1 fruit fly cellular context compared by ENCODE assay signal in the genomic region with DNA sequence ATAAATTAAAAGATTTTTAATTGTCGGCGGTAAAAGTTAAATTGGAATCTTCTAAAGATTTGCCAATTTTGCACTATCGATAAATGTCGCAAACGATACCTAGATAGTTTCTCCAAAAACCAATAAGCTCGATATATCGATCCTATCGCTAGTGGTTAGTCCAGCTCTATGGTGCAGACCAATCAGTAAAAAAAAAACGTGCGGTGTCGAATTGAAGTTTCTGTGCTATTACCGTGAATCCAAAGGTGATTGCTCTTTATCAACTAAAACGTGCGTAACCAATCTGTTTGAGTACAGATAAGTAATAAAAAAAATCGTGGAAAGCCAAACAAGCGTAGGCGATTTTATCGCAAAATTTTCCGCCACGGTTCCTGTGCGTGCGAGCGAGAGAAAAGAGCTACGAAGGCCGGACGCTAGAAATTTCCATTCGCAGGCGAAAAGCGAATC.
TF ChIP-seq lines count a peak whose summit lies in the region.

Hsp110 (plus strand) TSS at position 153 of the 447 bp plus-strand sequence.

TF ChIP-seq in whole organism, embryonic, 481 proteins besides CTCF, POLR2A, EP300 and RAD21 (continued from another document and continues in another):
- TF ChIP-seq CG31388 (GFP tag; optimal IDR thresholded peaks at IDR 0.05; lab: Kevin White, UChicago) = no peak
- TF ChIP-seq CG31441 (GFP tag; IDR thresholded peaks at IDR 0.05; lab: Robert Waterston, UW) = no peak
- TF ChIP-seq Rx (GFP tag; IDR thresholded peaks at IDR 0.05; lab: Robert Waterston, UW) = no peak
- TF ChIP-seq CG30403 (GFP tag; optimal IDR thresholded peaks at IDR 0.05; lab: Kevin White, UChicago) = peak; percentile 11
- peak; percentile 33 for TF ChIP-seq zfh2 (GFP tag; optimal IDR thresholded peaks at IDR 0.05; lab: Kevin White, UChicago)
- no peak for TF ChIP-seq CG18476 (GFP tag; optimal IDR thresholded peaks at IDR 0.05; lab: Kevin White, UChicago)
- TF ChIP-seq CG2129 (GFP tag; IDR thresholded peaks at IDR 0.05; lab: Robert Waterston, UW; ENCODE audit: partially characterized antibody) = peak; percentile 96
- TF ChIP-seq Gsc (GFP tag; IDR thresholded peaks at IDR 0.05; lab: Robert Waterston, UW) = no peak
- no peak for TF ChIP-seq p53 (GFP tag; optimal IDR thresholded peaks at IDR 0.05; lab: Kevin White, UChicago)
- TF ChIP-seq CG10565 (GFP tag; optimal IDR thresholded peaks at IDR 0.05; lab: Kevin White, UChicago) = no peak
- peak in 1 of 3 experiments; percentile 14 for TF ChIP-seq Stat92E (GFP tag; optimal IDR thresholded peaks at IDR 0.05; lab: Kevin White, UChicago)
- TF ChIP-seq ttk (GFP tag; IDR thresholded peaks at IDR 0.05; lab: Robert Waterston, UW) = no peak
- no peak for TF ChIP-seq CG8089 (GFP tag; optimal IDR thresholded peaks at IDR 0.05; lab: Kevin White, UChicago)
- peak; percentile 23 for TF ChIP-seq CrebB (tag; optimal IDR thresholded peaks at IDR 0.05; lab: Kevin White, UChicago)
- TF ChIP-seq rib (GFP tag; IDR thresholded peaks at IDR 0.05; lab: Robert Waterston, UW) = peak; percentile 81
- TF ChIP-seq CG2116 (GFP tag; optimal IDR thresholded peaks at IDR 0.05; lab: Kevin White, UChicago) = peak; percentile 90
- no peak for TF ChIP-seq CG17802 (tag; optimal IDR thresholded peaks at IDR 0.05; lab: Kevin White, UChicago)
- no peak for TF ChIP-seq ac (GFP tag; optimal IDR thresholded peaks at IDR 0.05; lab: Kevin White, UChicago)
- peak in 1 of 2 experiments; percentile 42 for TF ChIP-seq Pdp1 (GFP tag; optimal IDR thresholded peaks at IDR 0.05; lab: Kevin White, UChicago)
- no peak for TF ChIP-seq crc (GFP tag; optimal IDR thresholded peaks at IDR 0.05; lab: Kevin White, UChicago)
- no peak for TF ChIP-seq CG17612 (GFP tag; IDR thresholded peaks at IDR 0.05; lab: Robert Waterston, UW)
- peak; percentile 7 for TF ChIP-seq jumu (GFP tag; optimal IDR thresholded peaks at IDR 0.05; lab: Kevin White, UChicago)
- TF ChIP-seq hbn (GFP tag; IDR thresholded peaks at IDR 0.05; lab: Robert Waterston, UW; ENCODE audit: partially characterized antibody) = peak; percentile 98
- TF ChIP-seq CG15479 (GFP tag; optimal IDR thresholded peaks at IDR 0.05; lab: Kevin White, UChicago) = no peak
- no peak for TF ChIP-seq CG31224 (GFP tag; IDR thresholded peaks at IDR 0.05; lab: Robert Waterston, UW)
- peak; percentile 24; the same call in 1 of the 2 replicates for TF ChIP-seq Xrp1 (GFP tag; IDR thresholded peaks at IDR 0.05; lab: Robert Waterston, UW)
- no peak for TF ChIP-seq CG1602 (GFP tag; optimal IDR thresholded peaks at IDR 0.05; lab: Kevin White, UChicago)
- TF ChIP-seq Nf-YC (tag; optimal IDR thresholded peaks at IDR 0.05; lab: Kevin White, UChicago) = peak; percentile 32
- TF ChIP-seq maf-S (GFP tag; optimal IDR thresholded peaks at IDR 0.05; lab: Kevin White, UChicago) = no peak
- peak; percentile 66 for TF ChIP-seq onecut (GFP tag; IDR thresholded peaks at IDR 0.05; lab: Robert Waterston, UW)
- no peak for TF ChIP-seq C15 (GFP tag; IDR thresholded peaks at IDR 0.05; lab: Robert Waterston, UW)
- no peak for TF ChIP-seq ash1 (GFP tag; optimal IDR thresholded peaks at IDR 0.05; lab: Kevin White, UChicago)
- no peak for TF ChIP-seq abd-A (tag; optimal IDR thresholded peaks at IDR 0.05; lab: Kevin White, UChicago)
- TF ChIP-seq CG16779 (GFP tag; IDR thresholded peaks at IDR 0.05; lab: Robert Waterston, UW) = no peak
- no peak for TF ChIP-seq Optix (GFP tag; IDR thresholded peaks at IDR 0.05; lab: Robert Waterston, UW)
- TF ChIP-seq CG14860 (GFP tag; IDR thresholded peaks at IDR 0.05; lab: Robert Waterston, UW; ENCODE audit: partially characterized antibody) = peak; percentile 98
- peak; percentile 26; the same call in 1 of the 3 replicates for TF ChIP-seq otp (GFP tag; IDR thresholded peaks at IDR 0.05; lab: Robert Waterston, UW)
- no peak for TF ChIP-seq CG12236 (GFP tag; optimal IDR thresholded peaks at IDR 0.05; lab: Kevin White, UChicago)
- TF ChIP-seq lmd (GFP tag; IDR thresholded peaks at IDR 0.05; lab: Robert Waterston, UW) = no peak
- TF ChIP-seq phol (tag; optimal IDR thresholded peaks at IDR 0.05; lab: Kevin White, UChicago) = peak; percentile 34
- TF ChIP-seq Asciz (GFP tag; optimal IDR thresholded peaks at IDR 0.05; lab: Kevin White, UChicago) = no peak
- TF ChIP-seq sob (GFP tag; IDR thresholded peaks at IDR 0.05; lab: Robert Waterston, UW) = peak; percentile 37; the same call in 1 of the 2 replicates
- TF ChIP-seq unc-4 (GFP tag; IDR thresholded peaks at IDR 0.05; lab: Robert Waterston, UW; ENCODE audit: partially characterized antibody) = peak; percentile 99
- TF ChIP-seq ftz-f1 (GFP tag; optimal IDR thresholded peaks at IDR 0.05; lab: Kevin White, UChicago) = peak; percentile 46
- no peak for TF ChIP-seq Sox100B (GFP tag; optimal IDR thresholded peaks at IDR 0.05; lab: Kevin White, UChicago)
- peak; percentile 25 for TF ChIP-seq CG1792 (GFP tag; optimal IDR thresholded peaks at IDR 0.05; lab: Kevin White, UChicago)
- no peak for TF ChIP-seq NfI (GFP tag; optimal IDR thresholded peaks at IDR 0.05; lab: Kevin White, UChicago)
- TF ChIP-seq dati (GFP tag; IDR thresholded peaks at IDR 0.05; lab: Robert Waterston, UW) = no peak
- no peak for TF ChIP-seq CG12942 (GFP tag; optimal IDR thresholded peaks at IDR 0.05; lab: Kevin White, UChicago)
- peak; percentile 55; the same call in 1 of the 2 replicates for TF ChIP-seq CG32772 (GFP tag; IDR thresholded peaks at IDR 0.05; lab: Robert Waterston, UW)
- peak; percentile 76 for TF ChIP-seq CG9932 (GFP tag; IDR thresholded peaks at IDR 0.05; lab: Robert Waterston, UW)
- TF ChIP-seq CG11560 (tag; IDR thresholded peaks at IDR 0.05; lab: Robert Waterston, UW) = no peak
- no peak for TF ChIP-seq chif (GFP tag; optimal IDR thresholded peaks at IDR 0.05; lab: Kevin White, UChicago)
- TF ChIP-seq gem (tag; optimal IDR thresholded peaks at IDR 0.05; lab: Kevin White, UChicago) = peak; percentile 24
- TF ChIP-seq pzg (GFP tag; optimal IDR thresholded peaks at IDR 0.05; lab: Kevin White, UChicago) = peak; percentile 92
- peak; percentile 72; the same call in 2 of the 3 replicates for TF ChIP-seq Dbx (GFP tag; IDR thresholded peaks at IDR 0.05; lab: Robert Waterston, UW)
- no peak for TF ChIP-seq bowl (GFP tag; IDR thresholded peaks at IDR 0.05; lab: Robert Waterston, UW)
- TF ChIP-seq stwl (tag; optimal IDR thresholded peaks at IDR 0.05; lab: Kevin White, UChicago) = peak; percentile 46
- TF ChIP-seq NFAT (GFP tag; IDR thresholded peaks at IDR 0.05; lab: Robert Waterston, UW) = peak; percentile 81
- TF ChIP-seq hb (GFP tag; IDR thresholded peaks at IDR 0.05; lab: Robert Waterston, UW; ENCODE audit: partially characterized antibody) = peak; percentile 99
- TF ChIP-seq MBD-R2 (GFP tag; IDR thresholded peaks at IDR 0.05; lab: Robert Waterston, UW) = peak; percentile 46
- TF ChIP-seq HLH4C (GFP tag; IDR thresholded peaks at IDR 0.05; lab: Robert Waterston, UW; ENCODE audit: partially characterized antibody) = peak; percentile 98
- no peak for TF ChIP-seq CG4404 (GFP tag; IDR thresholded peaks at IDR 0.05; lab: Robert Waterston, UW)
- no peak for TF ChIP-seq Vsx1 (GFP tag; optimal IDR thresholded peaks at IDR 0.05; lab: Kevin White, UChicago)
- TF ChIP-seq CG4360 (GFP tag; IDR thresholded peaks at IDR 0.05; lab: Robert Waterston, UW) = no peak
- TF ChIP-seq az2 (GFP tag; optimal IDR thresholded peaks at IDR 0.05; lab: Kevin White, UChicago) = no peak
- TF ChIP-seq CG6175 (GFP tag; IDR thresholded peaks at IDR 0.05; lab: Robert Waterston, UW) = no peak
- no peak for TF ChIP-seq CG2202 (tag; optimal IDR thresholded peaks at IDR 0.05; lab: Kevin White, UChicago)
- no peak for TF ChIP-seq CG10462 (GFP tag; optimal IDR thresholded peaks at IDR 0.05; lab: Kevin White, UChicago)
- TF ChIP-seq ase (GFP tag; IDR thresholded peaks at IDR 0.05; lab: Robert Waterston, UW) = no peak
- peak; percentile 65 for TF ChIP-seq trem (tag; optimal IDR thresholded peaks at IDR 0.05; lab: Kevin White, UChicago)
- no peak for TF ChIP-seq mam (GFP tag; optimal IDR thresholded peaks at IDR 0.05; lab: Kevin White, UChicago)
- peak; percentile 22 for TF ChIP-seq CG8924 (tag; optimal IDR thresholded peaks at IDR 0.05; lab: Kevin White, UChicago)
- peak; percentile 67 for TF ChIP-seq HmgZ (tag; optimal IDR thresholded peaks at IDR 0.05; lab: Kevin White, UChicago)
- TF ChIP-seq unpg (GFP tag; optimal IDR thresholded peaks at IDR 0.05; lab: Kevin White, UChicago) = peak; percentile 7
- TF ChIP-seq sug (tag; optimal IDR thresholded peaks at IDR 0.05; lab: Kevin White, UChicago) = peak; percentile 49
- TF ChIP-seq CG12155 (GFP tag; optimal IDR thresholded peaks at IDR 0.05; lab: Kevin White, UChicago) = peak; percentile 14
- peak; percentile 76 for TF ChIP-seq bigmax (GFP tag; optimal IDR thresholded peaks at IDR 0.05; lab: Kevin White, UChicago)
- no peak for TF ChIP-seq ab (GFP tag; optimal IDR thresholded peaks at IDR 0.05; lab: Kevin White, UChicago)
- TF ChIP-seq CG3995 (GFP tag; optimal IDR thresholded peaks at IDR 0.05; lab: Kevin White, UChicago) = peak; percentile 3
- peak; percentile 95 for TF ChIP-seq Doc3 (GFP tag; IDR thresholded peaks at IDR 0.05; lab: Robert Waterston, UW; ENCODE audit: partially characterized antibody)
- TF ChIP-seq CG8388 (GFP tag; optimal IDR thresholded peaks at IDR 0.05; lab: Kevin White, UChicago) = no peak
- TF ChIP-seq Taf1 (GFP tag; IDR thresholded peaks at IDR 0.05; lab: Robert Waterston, UW) = no peak
- TF ChIP-seq Atf3 (GFP tag; optimal IDR thresholded peaks at IDR 0.05; lab: Kevin White, UChicago) = no peak
- TF ChIP-seq CG3407 (GFP tag; optimal IDR thresholded peaks at IDR 0.05; lab: Kevin White, UChicago) = no peak
- no peak for TF ChIP-seq wdn (GFP tag; IDR thresholded peaks at IDR 0.05; lab: Robert Waterston, UW)
- TF ChIP-seq slbo (GFP tag; IDR thresholded peaks at IDR 0.05; lab: Robert Waterston, UW) = peak; percentile 22; the same call in 1 of the 2 replicates
- peak; percentile 62 for TF ChIP-seq CG17912 (GFP tag; optimal IDR thresholded peaks at IDR 0.05; lab: Kevin White, UChicago)
- peak; percentile 37 for TF ChIP-seq Dek (tag; optimal IDR thresholded peaks at IDR 0.05; lab: Kevin White, UChicago)
- peak; percentile 47 for TF ChIP-seq CG7987 (GFP tag; optimal IDR thresholded peaks at IDR 0.05; lab: Kevin White, UChicago)
- TF ChIP-seq eyg (GFP tag; optimal IDR thresholded peaks at IDR 0.05; lab: Kevin White, UChicago) = no peak
- TF ChIP-seq ssp (GFP tag; IDR thresholded peaks at IDR 0.05; lab: Robert Waterston, UW) = no peak
- peak; percentile 19; the same call in 1 of the 2 replicates for TF ChIP-seq Atf6 (GFP tag; IDR thresholded peaks at IDR 0.05; lab: Robert Waterston, UW)
- TF ChIP-seq Dfd (GFP tag; optimal IDR thresholded peaks at IDR 0.05; lab: Kevin White, UChicago) = no peak
- no peak for TF ChIP-seq pnt (GFP tag; optimal IDR thresholded peaks at IDR 0.05; lab: Kevin White, UChicago)
- no peak for TF ChIP-seq btn (GFP tag; optimal IDR thresholded peaks at IDR 0.05; lab: Kevin White, UChicago)
- TF ChIP-seq z (GFP tag; IDR thresholded peaks at IDR 0.05; lab: Robert Waterston, UW) = no peak
- no peak for TF ChIP-seq gt (GFP tag; IDR thresholded peaks at IDR 0.05; lab: Robert Waterston, UW)
- TF ChIP-seq CG10654 (GFP tag; optimal IDR thresholded peaks at IDR 0.05; lab: Kevin White, UChicago) = no peak
- peak; percentile 20 for TF ChIP-seq Meics (GFP tag; optimal IDR thresholded peaks at IDR 0.05; lab: Kevin White, UChicago)
- TF ChIP-seq CG14014 (GFP tag; IDR thresholded peaks at IDR 0.05; lab: Robert Waterston, UW) = no peak
- TF ChIP-seq CG8478 (optimal IDR thresholded peaks at IDR 0.05; lab: Kevin White, UChicago) = no peak
- TF ChIP-seq CG11247 (GFP tag; IDR thresholded peaks at IDR 0.05; lab: Robert Waterston, UW) = no peak
- peak; percentile 21 for TF ChIP-seq tin (GFP tag; optimal IDR thresholded peaks at IDR 0.05; lab: Kevin White, UChicago)
- TF ChIP-seq Deaf1 (tag; optimal IDR thresholded peaks at IDR 0.05; lab: Kevin White, UChicago) = no peak
- peak; percentile 98 for TF ChIP-seq nerfin-2 (GFP tag; IDR thresholded peaks at IDR 0.05; lab: Robert Waterston, UW; ENCODE audit: partially characterized antibody)
- TF ChIP-seq CG10321 (GFP tag; IDR thresholded peaks at IDR 0.05; lab: Robert Waterston, UW) = no peak
- TF ChIP-seq CHES-1-like (GFP tag; optimal IDR thresholded peaks at IDR 0.05; lab: Kevin White, UChicago) = peak; percentile 74
- TF ChIP-seq Bgb (GFP tag; IDR thresholded peaks at IDR 0.05; lab: Robert Waterston, UW; ENCODE audit: partially characterized antibody) = peak; percentile 100
- 0 out of 3 replicates have a peak, but pooled peaks have one; percentile 37 for TF ChIP-seq row (GFP tag; IDR thresholded peaks at IDR 0.05; lab: Robert Waterston, UW)
- no peak for TF ChIP-seq gcm (GFP tag; optimal IDR thresholded peaks at IDR 0.05; lab: Kevin White, UChicago)
- peak; percentile 10 for TF ChIP-seq pho (GFP tag; optimal IDR thresholded peaks at IDR 0.05; lab: Kevin White, UChicago)
- TF ChIP-seq YL-1 (GFP tag; optimal IDR thresholded peaks at IDR 0.05; lab: Kevin White, UChicago) = peak; percentile 58
- no peak for TF ChIP-seq HLHmδ (GFP tag; optimal IDR thresholded peaks at IDR 0.05; lab: Kevin White, UChicago)
- TF ChIP-seq gro (GFP tag; optimal IDR thresholded peaks at IDR 0.05; lab: Kevin White, UChicago) = peak; percentile 58
- TF ChIP-seq CG7963 (GFP tag; IDR thresholded peaks at IDR 0.05; lab: Robert Waterston, UW; ENCODE audit: partially characterized antibody) = peak; percentile 98
- peak; percentile 100 for TF ChIP-seq CG6791 (GFP tag; IDR thresholded peaks at IDR 0.05; lab: Robert Waterston, UW; ENCODE audit: partially characterized antibody)
- peak; percentile 16 for TF ChIP-seq Hand (GFP tag; optimal IDR thresholded peaks at IDR 0.05; lab: Kevin White, UChicago)
- TF ChIP-seq CoRest (tag; optimal IDR thresholded peaks at IDR 0.05; lab: Kevin White, UChicago) = peak; percentile 40
- TF ChIP-seq CG3726 (GFP tag; IDR thresholded peaks at IDR 0.05; lab: Robert Waterston, UW) = no peak
- no peak for TF ChIP-seq NK7.1 (GFP tag; optimal IDR thresholded peaks at IDR 0.05; lab: Kevin White, UChicago)
- TF ChIP-seq CG10267 (tag; optimal IDR thresholded peaks at IDR 0.05; lab: Kevin White, UChicago) = peak; percentile 67
- peak; percentile 29 for TF ChIP-seq zen (tag; optimal IDR thresholded peaks at IDR 0.05; lab: Kevin White, UChicago)
- no peak for TF ChIP-seq HLH3B (GFP tag; IDR thresholded peaks at IDR 0.05; lab: Robert Waterston, UW)
- no peak for TF ChIP-seq CG18764 (GFP tag; optimal IDR thresholded peaks at IDR 0.05; lab: Kevin White, UChicago)
- peak; percentile 64 for TF ChIP-seq lbe (GFP tag; optimal IDR thresholded peaks at IDR 0.05; lab: Kevin White, UChicago)
- peak; percentile 99 for TF ChIP-seq knrl (GFP tag; IDR thresholded peaks at IDR 0.05; lab: Robert Waterston, UW; ENCODE audit: partially characterized antibody)
